Fruit fly (Drosophila melanogaster) whole organism, pupa: ENCODE results near the gene Him.

Source experiments
- CG10348 ChIP-seq: fragments of 200-800 bp; sonication (Bioruptor generic); IDR thresholded peaks from 2 replicates; pipeline ENCODE4 v1.3.6; 2022; ENCODE audit warnings: missing biosample characterization, missing genetic modification characterization
- CG12605 ChIP-seq: fragments of 200-800 bp; sonication (Bioruptor generic); IDR thresholded peaks from 2 replicates; pipeline ENCODE4 v1.3.6; 2022; ENCODE audit warnings: missing biosample characterization, missing genetic modification characterization
- CG14655 ChIP-seq: fragments of 200-800 bp; sonication (Bioruptor generic); optimal IDR thresholded peaks from 3 replicates; lab custom pipeline; 2017; ENCODE audit warnings: mild to moderate bottlenecking, missing biosample characterization, missing genetic modification reagents, missing genetic modification characterization
- CG15710 ChIP-seq: fragments of 200-800 bp; sonication (Bioruptor generic); optimal IDR thresholded peaks from 2 replicates; lab custom pipeline; 2018; ENCODE audit warnings: missing biosample characterization, mild to moderate bottlenecking, missing genetic modification characterization, moderate library complexity
- CG17806 ChIP-seq: fragments of 200-800 bp; sonication (Bioruptor generic); optimal IDR thresholded peaks from 2 replicates; lab custom pipeline; 2018; ENCODE audit warnings: missing biosample characterization, mild to moderate bottlenecking, missing genetic modification characterization, moderate library complexity
- CG32121 ChIP-seq: fragments of 200-800 bp; sonication (Bioruptor generic); IDR thresholded peaks from 2 replicates; pipeline ENCODE4 v1.3.6; 2022; ENCODE audit warnings: missing biosample characterization, missing genetic modification characterization
- CG34367 ChIP-seq: fragments of 200-800 bp; sonication (Bioruptor generic); optimal IDR thresholded peaks from 2 replicates; lab custom pipeline; 2018; ENCODE audit warnings: missing biosample characterization, mild to moderate bottlenecking, missing genetic modification characterization
- CG4496 ChIP-seq: fragments of 200-800 bp; sonication (Bioruptor generic); IDR thresholded peaks from 3 replicates; pipeline ENCODE4 v1.3.6; 2022; ENCODE audit warnings: missing biosample characterization, missing genetic modification characterization
- CG8301 ChIP-seq: fragments of 200-800 bp; sonication (Bioruptor generic); optimal IDR thresholded peaks from 2 replicates; lab custom pipeline; 2018; ENCODE audit warnings: missing biosample characterization, mild to moderate bottlenecking, missing genetic modification characterization
- Ets98B ChIP-seq: fragments of 200-800 bp; sonication (Bioruptor generic); IDR thresholded peaks from 2 replicates; pipeline ENCODE4 v1.3.6; 2022; ENCODE audit warnings: missing biosample characterization, missing genetic modification characterization
- Pif1A ChIP-seq: fragments of 200-800 bp; sonication (Bioruptor generic); optimal IDR thresholded peaks from 3 replicates; lab custom pipeline; 2016; ENCODE audit warnings: missing biosample characterization, missing genetic modification characterization
- Pif1B ChIP-seq: fragments of 200-800 bp; sonication (Bioruptor generic); optimal IDR thresholded peaks from 3 replicates; lab custom pipeline; 2016; ENCODE audit warnings: missing biosample characterization, missing genetic modification characterization
- gl ChIP-seq: fragments of 200-800 bp; sonication (Bioruptor generic); optimal IDR thresholded peaks from 2 replicates; lab custom pipeline; 2018; ENCODE audit warnings: missing biosample characterization, mild to moderate bottlenecking, missing genetic modification characterization

dm6 chrX:18245182-18245581 lies 36.0 kb downstream of the Him start:
- TF ChIP-seq CG10348 (GFP tag; lab: Robert Waterston, UW) (no peak), CG12605 (GFP tag; lab: Robert Waterston, UW) (no peak), CG34367 (tag; lab: Kevin White, UChicago) (no peak), CG32121 (GFP tag; lab: Robert Waterston, UW) (no peak), Pif1A (GFP tag; lab: Kevin White, UChicago) (no peak), Pif1B (GFP tag; lab: Kevin White, UChicago) (no peak), gl (tag; lab: Kevin White, UChicago) (no peak), CG4496 (GFP tag; lab: Robert Waterston, UW) (no peak), CG15710 (no peak), CG8301 (no peak), CG17806 (tag; lab: Kevin White, UChicago) (no peak), CG14655 (GFP tag; lab: Kevin White, UChicago) (no peak), Ets98B (no peak)
